Fruit fly (Drosophila melanogaster) whole organism, embryonic: Measurements from ENCODE around the gene capu.
A peak's percentile ranks its signal among the peaks of the same experiment; 100 is the strongest.

Experiments
- CG10209 ChIP-seq: fragments of 200-800 bp; sonication (Bioruptor generic); optimal IDR thresholded peaks from 3 replicates; lab custom pipeline; 2017; ENCODE audit warnings: missing biosample characterization, mild to moderate bottlenecking, missing genetic modification characterization, missing genetic modification reagents
- CG10959 ChIP-seq: fragments of 200-800 bp; sonication (Bioruptor generic); IDR thresholded peaks from 2 replicates; pipeline ENCODE4 v1.3.6; 2022; ENCODE audit warnings: missing biosample characterization, missing genetic modification characterization
- CG11093 ChIP-seq: fragments of 200-800 bp; sonication (Bioruptor generic); IDR thresholded peaks from 3 replicates; pipeline ENCODE4 v1.3.6; 2022; ENCODE audit warnings: missing biosample characterization, missing genetic modification characterization
- CG12391 ChIP-seq: fragments of 200-800 bp; sonication (Bioruptor generic); optimal IDR thresholded peaks from 3 replicates; lab custom pipeline; 2018; ENCODE audit warnings: missing biosample characterization, mild to moderate bottlenecking, missing genetic modification characterization, moderate library complexity
- CG14050 ChIP-seq: fragments of 200-800 bp; sonication (Bioruptor generic); IDR thresholded peaks from 3 replicates; pipeline ENCODE4 v1.3.6; 2022; ENCODE audit warnings: missing biosample characterization, missing genetic modification characterization
- CG15011 ChIP-seq: fragments of 200-800 bp; sonication (Bioruptor generic); optimal IDR thresholded peaks from 3 replicates; lab custom pipeline; 2018; ENCODE audit warnings: missing biosample characterization, mild to moderate bottlenecking, missing genetic modification characterization
- CG15514 ChIP-seq: fragments of 200-800 bp; sonication (Bioruptor generic); optimal IDR thresholded peaks from 3 replicates; lab custom pipeline; 2017; ENCODE audit warnings: missing biosample characterization, missing genetic modification characterization, mild to moderate bottlenecking, moderate library complexity, missing genetic modification reagents
- CG17328 ChIP-seq: fragments of 200-800 bp; sonication (Bioruptor generic); IDR thresholded peaks from 2 replicates; pipeline ENCODE4 v1.3.6; 2022; ENCODE audit warnings: missing biosample characterization, missing genetic modification characterization
- CG18262 ChIP-seq: fragments of 200-800 bp; optimal IDR thresholded peaks from 3 replicates; lab custom pipeline; 2019; ENCODE audit warnings: missing biosample characterization, mild to moderate bottlenecking, missing genetic modification characterization, moderate library complexity
- CG2116 ChIP-seq: fragments of 200-800 bp; sonication (Bioruptor generic); optimal IDR thresholded peaks from 3 replicates; lab custom pipeline; 2018; ENCODE audit warnings: missing biosample characterization, mild to moderate bottlenecking, missing genetic modification characterization
- CG30020 ChIP-seq: fragments of 200-800 bp; optimal IDR thresholded peaks from 2 replicates; lab custom pipeline; 2019; ENCODE audit warnings: missing biosample characterization, mild to moderate bottlenecking, missing genetic modification characterization, moderate library complexity
- CG3407 ChIP-seq: fragments of 200-800 bp; sonication (Bioruptor generic); optimal IDR thresholded peaks from 2 replicates; lab custom pipeline; 2018; ENCODE audit warnings: missing biosample characterization, mild to moderate bottlenecking, missing genetic modification characterization
- CG34376 ChIP-seq: fragments of 200-800 bp; sonication (Bioruptor generic); optimal IDR thresholded peaks from 2 replicates; lab custom pipeline; 2018; ENCODE audit warnings: missing biosample characterization, mild to moderate bottlenecking, missing genetic modification characterization
- CG6272 ChIP-seq: fragments of 200-800 bp; sonication (Bioruptor generic); IDR thresholded peaks from 2 replicates; pipeline ENCODE4 v1.3.6; 2022; ENCODE audit warnings: missing biosample characterization, missing genetic modification characterization
- CG7786 ChIP-seq: fragments of 200-800 bp; sonication (Bioruptor generic); optimal IDR thresholded peaks from 2 replicates; lab custom pipeline; 2016; ENCODE audit warnings: missing biosample characterization, missing genetic modification characterization
- CG9437 ChIP-seq: fragments of 200-800 bp; sonication (Bioruptor generic); optimal IDR thresholded peaks from 2 replicates; lab custom pipeline; 2018; ENCODE audit warnings: missing biosample characterization, mild to moderate bottlenecking, missing genetic modification characterization
- CG9932 ChIP-seq: fragments of 200-800 bp; sonication (Bioruptor generic); IDR thresholded peaks from 2 replicates; pipeline ENCODE4 v1.3.6; 2022; ENCODE audit warnings: missing biosample characterization, missing genetic modification characterization
- Dp ChIP-seq: fragments of 200-800 bp; sonication (Bioruptor generic); optimal IDR thresholded peaks from 2 replicates; lab custom pipeline; 2018; ENCODE audit warnings: missing biosample characterization, mild to moderate bottlenecking, missing genetic modification characterization, moderate library complexity
- Drgx ChIP-seq: fragments of 200-800 bp; sonication (Bioruptor generic); IDR thresholded peaks from 2 replicates; pipeline ENCODE4 v1.3.6; 2022; ENCODE audit warnings: missing biosample characterization, missing genetic modification characterization
- Elba2 ChIP-seq: fragments of 200-800 bp; sonication (Bioruptor generic); optimal IDR thresholded peaks from 3 replicates; lab custom pipeline; 2016; ENCODE audit warnings: missing biosample characterization, missing genetic modification characterization
- Ets65A ChIP-seq: fragments of 200-800 bp; sonication (Bioruptor generic); peaks from one replicate; lab custom pipeline; 2016; ENCODE audit warnings: missing biosample characterization, missing genetic modification characterization
- Fer1 ChIP-seq: fragments of 200-800 bp; sonication (Bioruptor generic); optimal IDR thresholded peaks from 2 replicates; lab custom pipeline; 2017; ENCODE audit warnings: missing biosample characterization, mild to moderate bottlenecking, missing genetic modification characterization
- HLH4C ChIP-seq: fragments of 200-800 bp; sonication (Bioruptor generic); IDR thresholded peaks from 3 replicates; pipeline ENCODE4 v1.3.6; 2022; ENCODE audit warnings: missing biosample characterization, missing genetic modification characterization; ENCODE audit not compliant: partially characterized antibody
- Hand ChIP-seq: fragments of 200-800 bp; sonication (Bioruptor generic); optimal IDR thresholded peaks from 2 replicates; lab custom pipeline; 2017; ENCODE audit warnings: mild to moderate bottlenecking, missing biosample characterization, missing genetic modification reagents, missing genetic modification characterization
- Hsf ChIP-seq: fragments of 200-800 bp; sonication (Bioruptor generic); optimal IDR thresholded peaks from 3 replicates; lab custom pipeline; 2016; ENCODE audit warnings: missing biosample characterization, missing genetic modification characterization
- Lhr ChIP-seq: fragments of 200-800 bp; sonication (Bioruptor generic); optimal IDR thresholded peaks from 3 replicates; lab custom pipeline; 2017; ENCODE audit warnings: mild to moderate bottlenecking, missing biosample characterization, missing genetic modification reagents, missing genetic modification characterization
- Max ChIP-seq: fragments of 200-800 bp; sonication (Bioruptor generic); optimal IDR thresholded peaks from 2 replicates; lab custom pipeline; 2016; ENCODE audit warnings: missing biosample characterization, mild to moderate bottlenecking, missing genetic modification characterization
- Mes4 ChIP-seq: fragments of 200-800 bp; sonication (Bioruptor generic); optimal IDR thresholded peaks from 2 replicates; lab custom pipeline; 2016; ENCODE audit warnings: missing biosample characterization, missing genetic modification characterization
- Myb ChIP-seq: fragments of 200-800 bp; sonication (Bioruptor generic); optimal IDR thresholded peaks from 2 replicates; lab custom pipeline; 2016; ENCODE audit warnings: missing biosample characterization, missing genetic modification characterization
- Six4 ChIP-seq: fragments of 200-800 bp; sonication (Bioruptor generic); optimal IDR thresholded peaks from 2 replicates; lab custom pipeline; 2016; ENCODE audit warnings: missing biosample characterization, missing genetic modification characterization
- Spps ChIP-seq: fragments of 200-800 bp; sonication (Bioruptor generic); optimal IDR thresholded peaks from 2 replicates; lab custom pipeline; 2018; ENCODE audit warnings: missing biosample characterization, mild to moderate bottlenecking, missing genetic modification characterization
- Vsx1 ChIP-seq: fragments of 200-800 bp; sonication (Bioruptor generic); optimal IDR thresholded peaks from 2 replicates; lab custom pipeline; 2017; ENCODE audit warnings: missing biosample characterization, mild to moderate bottlenecking, missing genetic modification characterization, missing genetic modification reagents
- aop ChIP-seq: fragments of 200-800 bp; sonication (Bioruptor generic); IDR thresholded peaks from 2 replicates; pipeline ENCODE4 v1.3.6; 2022; ENCODE audit warnings: missing biosample characterization, missing genetic modification characterization
- bigmax ChIP-seq: fragments of 200-800 bp; sonication (Bioruptor generic); optimal IDR thresholded peaks from 2 replicates; lab custom pipeline; 2018; ENCODE audit warnings: missing biosample characterization, mild to moderate bottlenecking, missing genetic modification characterization
- caup ChIP-seq: fragments of 200-800 bp; sonication (Bioruptor generic); optimal IDR thresholded peaks from 3 replicates; lab custom pipeline; 2017; ENCODE audit warnings: missing biosample characterization, mild to moderate bottlenecking, missing genetic modification characterization, moderate library complexity; ENCODE audit not compliant: severe bottlenecking
- da ChIP-seq: fragments of 200-800 bp; sonication (Bioruptor generic); optimal IDR thresholded peaks from 2 replicates; lab custom pipeline; 2016; ENCODE audit warnings: missing biosample characterization, missing genetic modification characterization
- dan ChIP-seq: fragments of 200-800 bp; sonication (Bioruptor generic); IDR thresholded peaks from 2 replicates; pipeline ENCODE4 v1.3.6; 2022; ENCODE audit warnings: missing biosample characterization, missing genetic modification characterization
- hth ChIP-seq: fragments of >200 bp; optimal IDR thresholded peaks from 2 replicates; lab custom pipeline; 2017; ENCODE audit warnings: inconsistent platforms
- knrl ChIP-seq: fragments of 200-800 bp; sonication (Bioruptor generic); IDR thresholded peaks from 3 replicates; pipeline ENCODE4 v1.3.6; 2022; ENCODE audit warnings: missing biosample characterization, missing genetic modification characterization; ENCODE audit not compliant: partially characterized antibody
- lbe ChIP-seq: fragments of 200-800 bp; sonication (Bioruptor generic); optimal IDR thresholded peaks from 2 replicates; lab custom pipeline; 2016; ENCODE audit warnings: missing biosample characterization, mild to moderate bottlenecking, missing genetic modification characterization
- maf-S ChIP-seq: fragments of 200-800 bp; sonication (Bioruptor generic); optimal IDR thresholded peaks from 2 replicates; lab custom pipeline; 2016; ENCODE audit warnings: missing biosample characterization, missing genetic modification characterization
- nau ChIP-seq: fragments of 200-800 bp; sonication (Bioruptor generic); optimal IDR thresholded peaks from 3 replicates; lab custom pipeline; 2017; ENCODE audit warnings: missing biosample characterization, mild to moderate bottlenecking, missing genetic modification characterization, missing genetic modification reagents
- phol ChIP-seq: fragments of 200-800 bp; sonication (Bioruptor generic); optimal IDR thresholded peaks from 3 replicates; lab custom pipeline; 2018; ENCODE audit warnings: missing biosample characterization, mild to moderate bottlenecking, missing genetic modification characterization, moderate library complexity
- pzg ChIP-seq: fragments of 200-800 bp; sonication (Bioruptor generic); optimal IDR thresholded peaks from 3 replicates; lab custom pipeline; 2018; ENCODE audit warnings: missing biosample characterization, mild to moderate bottlenecking, missing genetic modification characterization, moderate library complexity
- sim ChIP-seq: fragments of 200-800 bp; sonication (Bioruptor generic); IDR thresholded peaks from 2 replicates; pipeline ENCODE4 v1.3.6; 2022; ENCODE audit warnings: missing biosample characterization, missing genetic modification characterization
- stc ChIP-seq: fragments of 200-800 bp; sonication (Bioruptor generic); IDR thresholded peaks from 2 replicates; pipeline ENCODE4 v1.3.6; 2022; ENCODE audit warnings: missing biosample characterization, missing genetic modification characterization
- tin ChIP-seq: fragments of 200-800 bp; sonication (Bioruptor generic); optimal IDR thresholded peaks from 3 replicates; lab custom pipeline; 2016; ENCODE audit warnings: missing biosample characterization, missing genetic modification characterization
- zen ChIP-seq: fragments of 200-800 bp; sonication (Bioruptor generic); optimal IDR thresholded peaks from 3 replicates; lab custom pipeline; 2018; ENCODE audit warnings: missing biosample characterization, mild to moderate bottlenecking, missing genetic modification characterization, moderate library complexity
- zfh1 ChIP-seq: fragments of 200-800 bp; sonication (Bioruptor generic); IDR thresholded peaks from 3 replicates; pipeline ENCODE4 v1.3.6; 2022; ENCODE audit warnings: missing biosample characterization, missing genetic modification characterization
- zfh2 ChIP-seq: fragments of 200-800 bp; sonication (Bioruptor generic); optimal IDR thresholded peaks from 2 replicates; lab custom pipeline; 2016; ENCODE audit warnings: missing biosample characterization, missing genetic modification characterization

Gene capu

dm6 chr2L:3827406-3828133, 75.1 kb downstream of the capu start (continued):
- TF ChIP-seq Elba2 (GFP tag; lab: Kevin White, UChicago) (peak; percentile 83), CG6272 (GFP tag; lab: Robert Waterston, UW) (no peak), CG17328 (GFP tag; lab: Robert Waterston, UW) (peak; percentile 87), CG11093 (GFP tag; lab: Robert Waterston, UW) (no peak), CG7786 (GFP tag; lab: Kevin White, UChicago) (no peak), CG3407 (GFP tag; lab: Kevin White, UChicago) (peak; percentile 85), Dp (GFP tag; lab: Kevin White, UChicago) (no peak), Fer1 (GFP tag; lab: Kevin White, UChicago) (no peak), Myb (peak; percentile 8), CG10209 (GFP tag; lab: Kevin White, UChicago) (peak; percentile 72), da (no peak), stc (no peak), CG15011 (GFP tag; lab: Kevin White, UChicago) (peak; percentile 42), caup (no peak), pzg (GFP tag; lab: Kevin White, UChicago) (no peak), Lhr (peak; percentile 52), bigmax (GFP tag; lab: Kevin White, UChicago) (no peak), Spps (tag; lab: Kevin White, UChicago) (peak; percentile 90), dan (GFP tag; lab: Robert Waterston, UW) (peak; percentile 75; the same call in 1 of the 2 replicates), maf-S (GFP tag; lab: Kevin White, UChicago) (no peak), knrl (no peak), zfh1 (GFP tag; lab: Robert Waterston, UW) (peak; percentile 83), CG15514 (no peak), Max (GFP tag; lab: Kevin White, UChicago) (peak; percentile 46), Vsx1 (GFP tag; lab: Kevin White, UChicago) (peak; percentile 53), CG12391 (tag; lab: Kevin White, UChicago) (peak; percentile 92), Hand (GFP tag; lab: Kevin White, UChicago) (no peak), sim (peak; percentile 70), CG2116 (GFP tag; lab: Kevin White, UChicago) (peak; percentile 51), Hsf (GFP tag; lab: Kevin White, UChicago) (peak; percentile 65), Drgx (GFP tag; lab: Robert Waterston, UW) (no peak), Six4 (GFP tag; lab: Kevin White, UChicago) (peak; percentile 67), Ets65A (GFP tag; lab: Kevin White, UChicago) (peak; percentile 94), tin (GFP tag; lab: Kevin White, UChicago) (peak; percentile 71), zen (tag; lab: Kevin White, UChicago) (peak; percentile 98), lbe (no peak), CG34376 (GFP tag; lab: Kevin White, UChicago) (no peak), aop (GFP tag; lab: Robert Waterston, UW) (no peak), CG9932 (no peak), CG18262 (tag; lab: Kevin White, UChicago) (peak; percentile 97), CG10959 (GFP tag; lab: Robert Waterston, UW) (peak; percentile 87), HLH4C (GFP tag; lab: Robert Waterston, UW) (no peak), nau (no peak), Mes4 (GFP tag; lab: Kevin White, UChicago) (peak; percentile 16), CG14050 (GFP tag; lab: Robert Waterston, UW) (no peak), CG9437 (GFP tag; lab: Kevin White, UChicago) (peak; percentile 33), zfh2 (GFP tag; lab: Kevin White, UChicago) (no peak), CG30020 (tag; lab: Kevin White, UChicago) (peak; percentile 63), hth (lab: Kevin White, UChicago) (peak; percentile 4), phol (peak; percentile 91)
